Worm (Caenorhabditis elegans) whole organism, L3 larva: Measurements from ENCODE around the gene Y60A3A.8.

Experiments
- R02D3.7 ChIP-seq: fragments of 150-350 bp; optimal IDR thresholded peaks from 2 replicates; lab custom pipeline; 2014; ENCODE audit warnings: missing biosample characterization, missing genetic modification characterization
- ZK546.5 ChIP-seq: sonication (generic microtip); optimal IDR thresholded peaks from 2 replicates; lab custom pipeline; 2017; ENCODE audit warnings: missing biosample characterization, missing genetic modification characterization
- aly-2 ChIP-seq: fragments of 150-350 bp; optimal IDR thresholded peaks from 2 replicates; lab custom pipeline; 2014; ENCODE audit warnings: missing biosample characterization, missing genetic modification characterization
- ceh-16 ChIP-seq: sonication (generic microtip); optimal IDR thresholded peaks from 2 replicates; lab custom pipeline; 2017; ENCODE audit warnings: missing biosample characterization, missing genetic modification characterization
- ceh-28 ChIP-seq: fragments of 150-350 bp; optimal IDR thresholded peaks from 2 replicates; lab custom pipeline; 2014; ENCODE audit warnings: missing biosample characterization, missing genetic modification reagents, missing genetic modification characterization
- ceh-9 ChIP-seq: sonication (generic microtip); optimal IDR thresholded peaks from 2 replicates; lab custom pipeline; 2018; ENCODE audit warnings: missing biosample characterization, missing genetic modification characterization
- egl-5 ChIP-seq: fragments of 150-350 bp; optimal IDR thresholded peaks from 2 replicates; lab custom pipeline; 2017; ENCODE audit warnings: missing biosample characterization, missing genetic modification reagents, missing genetic modification characterization, inconsistent platforms
- elt-1 ChIP-seq: fragments of 150-350 bp; optimal IDR thresholded peaks from 2 replicates; lab custom pipeline; 2014; ENCODE audit warnings: missing biosample characterization, missing genetic modification characterization
- elt-2 ChIP-seq: sonication (generic microtip); optimal IDR thresholded peaks from 2 replicates; lab custom pipeline; 2016; ENCODE audit warnings: missing genetic modification reagents, mild to moderate bottlenecking, missing genetic modification characterization, missing compliant biosample characterization
- eor-1 ChIP-seq, 2 experiments: fragments of 150-350 bp; optimal IDR thresholded peaks; 2 replicates each; lab custom pipeline; 2014 to 2018; ENCODE audit warnings: missing biosample characterization in 2 of 2, missing genetic modification characterization in 2 of 2
- fkh-10 ChIP-seq: sonication (generic microtip); optimal IDR thresholded peaks from 2 replicates; lab custom pipeline; 2017; ENCODE audit warnings: missing biosample characterization, missing genetic modification reagents, missing genetic modification characterization
- jun-1 ChIP-seq: fragments of 150-350 bp; optimal IDR thresholded peaks from 2 replicates; lab custom pipeline; 2014; ENCODE audit warnings: missing biosample characterization, missing genetic modification reagents, missing genetic modification characterization
- lsy-12 ChIP-seq: sonication (generic microtip); optimal IDR thresholded peaks from 2 replicates; lab custom pipeline; 2016; ENCODE audit warnings: mild to moderate bottlenecking, missing genetic modification characterization, missing compliant biosample characterization
- nfya-1 ChIP-seq: sonication (generic microtip); optimal IDR thresholded peaks from 2 replicates; lab custom pipeline; 2017; ENCODE audit warnings: missing genetic modification characterization, mild to moderate bottlenecking, missing compliant biosample characterization, antibody characterized with exemption, moderate library complexity; ENCODE audit not compliant: insufficient read depth
- nhr-237 ChIP-seq: fragments of 150-350 bp; optimal IDR thresholded peaks from 2 replicates; lab custom pipeline; 2014; ENCODE audit warnings: missing biosample characterization, missing genetic modification characterization
- nhr-28 ChIP-seq: fragments of 150-350 bp; optimal IDR thresholded peaks from 2 replicates; lab custom pipeline; 2014; ENCODE audit warnings: missing biosample characterization, missing genetic modification characterization
- nhr-43 ChIP-seq: sonication (generic microtip); optimal IDR thresholded peaks from 2 replicates; lab custom pipeline; 2016; ENCODE audit warnings: mild to moderate bottlenecking, missing genetic modification characterization, missing compliant biosample characterization; ENCODE audit not compliant: poor library complexity, severe bottlenecking
- nhr-67 ChIP-seq: fragments of 150-350 bp; optimal IDR thresholded peaks from 2 replicates; lab custom pipeline; 2014; ENCODE audit warnings: missing biosample characterization, missing genetic modification characterization
- nhr-76 ChIP-seq: fragments of 150-350 bp; sonication (generic microtip); optimal IDR thresholded peaks from 5 replicates; lab custom pipeline; 2014; ENCODE audit warnings: missing biosample characterization, missing genetic modification characterization
- pha-4 ChIP-seq: fragments of 150-350 bp; optimal IDR thresholded peaks from 2 replicates; lab custom pipeline; 2014; ENCODE audit warnings: missing biosample characterization, missing genetic modification reagents, missing genetic modification characterization
- pqm-1 ChIP-seq: fragments of 150-350 bp; optimal IDR thresholded peaks from 2 replicates; lab custom pipeline; 2017; ENCODE audit warnings: missing biosample characterization, missing genetic modification characterization, inconsistent platforms
- skn-1 ChIP-seq: fragments of 150-350 bp; optimal IDR thresholded peaks from 2 replicates; lab custom pipeline; 2014; ENCODE audit warnings: missing biosample characterization, missing genetic modification characterization
- tbx-2 ChIP-seq: sonication (generic microtip); optimal IDR thresholded peaks from 2 replicates; lab custom pipeline; 2016; ENCODE audit warnings: mild to moderate bottlenecking, missing genetic modification characterization, missing compliant biosample characterization
- unc-39 ChIP-seq: sonication (generic microtip); optimal IDR thresholded peaks from 4 replicates; lab custom pipeline; 2017; ENCODE audit warnings: missing biosample characterization, missing genetic modification characterization
- unc-62 ChIP-seq: fragments of 150-350 bp; sonication (generic microtip); optimal IDR thresholded peaks from 4 replicates; lab custom pipeline; 2014; ENCODE audit warnings: missing biosample characterization, missing genetic modification reagents, missing genetic modification characterization
- zag-1 ChIP-seq: fragments of 150-350 bp; optimal IDR thresholded peaks from 2 replicates; lab custom pipeline; 2014; ENCODE audit warnings: missing biosample characterization, missing genetic modification characterization
- ztf-11 ChIP-seq: fragments of 150-350 bp; optimal IDR thresholded peaks from 2 replicates; lab custom pipeline; 2014; ENCODE audit warnings: missing biosample characterization, missing genetic modification characterization
- ztf-4 ChIP-seq: fragments of 150-350 bp; optimal IDR thresholded peaks from 2 replicates; lab custom pipeline; 2014; ENCODE audit warnings: missing biosample characterization, missing genetic modification characterization

The Y60A3A.8 gene

ce11 chrV:20000639-20001038 lies 50.9 kb downstream of the Y60A3A.8 start:
- no peak for TF ChIP-seq jun-1 (tag; lab: Kevin White, UChicago)
- TF ChIP-seq fkh-10 (GFP tag; lab: Kevin White, UChicago), result no peak
- TF ChIP-seq ceh-16 (tag; lab: Kevin White, UChicago), result no peak
- no peak for TF ChIP-seq elt-1 (tag; lab: Kevin White, UChicago)
- no peak for TF ChIP-seq ceh-28 (tag; lab: Kevin White, UChicago)
- TF ChIP-seq nhr-237 (tag; lab: Kevin White, UChicago), result no peak
- TF ChIP-seq skn-1 (tag; lab: Kevin White, UChicago), result no peak
- no peak for TF ChIP-seq pqm-1
- TF ChIP-seq elt-2 (tag; lab: Kevin White, UChicago), result no peak
- no peak for TF ChIP-seq unc-39 (tag; lab: Kevin White, UChicago)
- TF ChIP-seq ztf-11, result no peak
- no peak for TF ChIP-seq unc-62 (GFP tag; lab: Kevin White, UChicago)
- no peak for TF ChIP-seq eor-1 (tag; optimal IDR thresholded peaks at IDR 0.05; lab: Kevin White, UChicago)
- no peak for TF ChIP-seq lsy-12
- no peak for TF ChIP-seq R02D3.7 (tag; lab: Kevin White, UChicago)
- TF ChIP-seq tbx-2 (tag; lab: Kevin White, UChicago), result no peak

ce11 chrV:20002194-20002593 lies 52.4 kb downstream of the Y60A3A.8 start:
- no peak for TF ChIP-seq fkh-10 (GFP tag; lab: Kevin White, UChicago)
- no peak for TF ChIP-seq aly-2
- no peak for TF ChIP-seq pha-4 (tag; lab: Kevin White, UChicago)

DNA sequence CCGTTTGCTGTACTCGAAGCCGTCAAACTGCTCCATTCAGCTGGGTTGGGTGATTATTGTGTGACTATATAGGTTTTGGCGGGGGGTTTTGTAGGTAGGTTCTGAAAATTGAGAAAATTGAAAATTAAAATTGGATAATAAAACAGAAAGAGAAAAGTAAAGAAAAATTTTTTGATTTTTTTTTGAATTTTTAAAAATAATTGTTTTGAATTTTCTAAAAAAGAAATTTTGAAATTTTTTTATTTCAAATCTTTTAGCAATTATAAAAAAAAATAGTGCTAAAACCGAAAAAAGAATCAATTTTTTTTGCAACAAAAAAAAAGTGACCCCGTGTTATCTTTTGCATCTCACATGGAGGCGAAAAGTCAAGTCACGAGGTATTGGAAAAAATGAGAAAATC lies 54.6 kb downstream of the Y60A3A.8 start, which contains the start of gene unc-51:
unc-51 (minus strand) TSS at position 101 of the 400 bp plus-strand sequence.
- TF ChIP-seq pha-4 (tag; lab: Kevin White, UChicago), result peak; percentile 12
- TF ChIP-seq ZK546.5 (tag; lab: Kevin White, UChicago), result no peak
- TF ChIP-seq nhr-67 (tag; lab: Kevin White, UChicago), result no peak
- TF ChIP-seq elt-2 (tag; lab: Kevin White, UChicago), result peak; percentile 7
- TF ChIP-seq nhr-76 (tag; lab: Kevin White, UChicago), result no peak
- TF ChIP-seq ceh-9 (tag; lab: Kevin White, UChicago), result no peak
- no peak for TF ChIP-seq pqm-1
- no peak for TF ChIP-seq egl-5 (tag; lab: Kevin White, UChicago)
- TF ChIP-seq nfya-1 (tag; lab: Kevin White, UChicago), result no peak
- TF ChIP-seq ztf-4 (tag; lab: Kevin White, UChicago), result no peak
- TF ChIP-seq nhr-43 (tag; lab: Kevin White, UChicago), result no peak
- no peak for TF ChIP-seq zag-1 (tag; lab: Kevin White, UChicago)
- TF ChIP-seq unc-39 (tag; lab: Kevin White, UChicago), result no peak
- TF ChIP-seq nhr-28 (tag; lab: Kevin White, UChicago), result no peak
- TF ChIP-seq ceh-16 (tag; lab: Kevin White, UChicago), result no peak
- TF ChIP-seq R02D3.7 (tag; lab: Kevin White, UChicago), result no peak
- TF ChIP-seq ztf-11, result no peak
- TF ChIP-seq, all 47 proteins: peak for 2
